Worm (Caenorhabditis elegans): ENCODE measurements around the gene C29E4.9.
A peak's percentile ranks its signal among the peaks of the same experiment; 100 is the strongest.
"Not testable (repeated sequence)": the region's sequence is repeated elsewhere in the genome, so short reads cannot be mapped to it uniquely, and the experiment has no call there.

- not testable (repeated sequence) for TF ChIP-seq snpc-1.1 (tag; optimal IDR thresholded peaks at IDR 0.05; ENCODE audit: insufficient read depth); rec-8 (tag; optimal IDR thresholded peaks at IDR 0.05); dpl-1 (GFP tag; optimal IDR thresholded peaks at IDR 0.05); dpff-1 (tag; optimal IDR thresholded peaks at IDR 0.05); nfya-1 (tag; optimal IDR thresholded peaks at IDR 0.05; ENCODE audit: borderline replicate concordance, insufficient read depth); ceh-79 (tag; optimal IDR thresholded peaks at IDR 0.05); lag-1 (GFP tag; IDR thresholded peaks at IDR 0.05); ama-1 (optimal IDR thresholded peaks at IDR 0.05); ama-1 (GFP tag; optimal IDR thresholded peaks at IDR 0.05); ceh-40 (GFP tag; IDR thresholded peaks at IDR 0.05); zfh-2 (GFP tag; conservative IDR thresholded peaks at IDR 0.05); F49E8.2 (tag; optimal IDR thresholded peaks at IDR 0.05; ENCODE audit: insufficient read depth)
- TF ChIP-seq Y79H2A.3 (GFP tag; conservative IDR thresholded peaks at IDR 0.05) = peak; percentile 63; the same call in 1 of the 2 replicates
Measured at ce11 chrIII:7953688-7954313, 3.1 kb downstream of the C29E4.9 start.

All from whole organism, young adult.